Worm (Caenorhabditis elegans) whole organism, L4/young adult: ENCODE data around the gene C03C10.7.
A peak's percentile ranks its signal among the peaks of the same experiment; 100 is the strongest.

Experiments
- W03F9.2 ChIP-seq: fragments of 150-350 bp; optimal IDR thresholded peaks from 2 replicates; lab custom pipeline; 2014; ENCODE audit warnings: missing biosample characterization, missing genetic modification characterization
- dao-5 ChIP-seq: sonication (generic microtip); optimal IDR thresholded peaks from 2 replicates; lab custom pipeline; 2016; ENCODE audit warnings: missing genotype, missing genetic modification characterization, moderate library complexity, missing compliant biosample characterization
- him-1 ChIP-seq: sonication (generic microtip); optimal IDR thresholded peaks from 2 replicates; lab custom pipeline; 2016; ENCODE audit warnings: missing genotype, missing genetic modification reagents, missing genetic modification characterization, missing compliant biosample characterization

ce11 chrIII:4087565-4087964 lies 8.3 kb upstream of the C03C10.7 start:
- TF ChIP-seq W03F9.2 (tag; lab: Kevin White, UChicago), result peak; percentile 0
- no peak for TF ChIP-seq dao-5 (tag; lab: Kevin White, UChicago)
- no peak for TF ChIP-seq him-1 (tag; lab: Kevin White, UChicago)
